Worm (Caenorhabditis elegans): ENCODE measurements around the gene ehs-1.

ehs-1 gene

DNA sequence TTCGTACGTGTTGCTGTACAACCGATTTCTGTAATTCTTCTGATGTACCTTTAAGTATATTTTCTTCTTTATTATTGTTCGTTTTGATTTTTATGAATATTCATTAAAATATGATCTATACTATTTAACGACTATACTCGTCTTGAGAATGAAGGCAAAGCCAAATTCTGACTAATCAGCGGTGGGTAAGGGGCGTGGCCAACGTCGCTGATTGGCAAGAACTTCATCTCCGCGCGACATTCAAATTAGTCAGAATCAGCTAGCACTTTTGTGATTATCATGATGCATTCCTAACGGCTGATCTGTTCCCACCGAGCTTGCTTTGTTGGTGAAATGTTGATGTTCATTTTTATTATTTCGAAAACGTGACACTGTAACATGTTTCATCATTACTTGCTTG, 46.4 kb downstream of the ehs-1 start:
- TF ChIP-seq lsy-2 (tag; optimal IDR thresholded peaks at IDR 0.05) (no peak), unc-120 (tag; optimal IDR thresholded peaks at IDR 0.05; ENCODE audit: poor library complexity, severe bottlenecking) (no peak), lin-13 (tag; optimal IDR thresholded peaks at IDR 0.05) (no peak), drap-1 (GFP tag; optimal IDR thresholded peaks at IDR 0.05) (no peak), sem-2 (GFP tag; optimal IDR thresholded peaks at IDR 0.05) (no peak), mls-2 (tag; optimal IDR thresholded peaks at IDR 0.05) (no peak), mab-5 (tag; optimal IDR thresholded peaks at IDR 0.05) (no peak), nhr-237 (tag; optimal IDR thresholded peaks at IDR 0.05) (no peak), sptf-1 (tag; optimal IDR thresholded peaks at IDR 0.05) (no peak), lin-32 (GFP tag; optimal IDR thresholded peaks at IDR 0.05) (no peak), zip-8 (tag; optimal IDR thresholded peaks at IDR 0.05) (no peak), nhr-2 (tag; optimal IDR thresholded peaks at IDR 0.05) (no peak)

DNA sequence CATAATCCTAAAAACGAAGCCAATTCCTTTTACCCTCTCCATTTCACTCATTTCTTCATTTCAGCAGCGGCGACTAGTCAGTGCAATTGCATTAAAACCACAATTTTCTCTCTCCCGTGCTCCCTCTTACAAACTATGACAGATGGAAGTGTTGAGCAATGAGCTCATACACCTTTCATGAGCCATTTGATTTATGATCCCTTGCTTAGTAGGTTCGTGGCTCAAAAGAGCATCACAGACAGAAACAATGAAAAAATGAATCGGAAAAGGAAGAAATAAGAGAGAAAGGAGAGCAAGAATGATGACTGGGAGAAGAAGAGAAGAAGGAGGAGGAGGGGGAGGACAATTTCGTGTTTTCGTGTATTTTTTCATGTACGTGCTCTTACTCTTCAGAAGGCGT, 51.0 kb downstream of the ehs-1 start:
- TF ChIP-seq nhr-76 (tag; optimal IDR thresholded peaks at IDR 0.05), result no peak
- no peak for TF ChIP-seq nhr-237 (tag; optimal IDR thresholded peaks at IDR 0.05)
- peak; percentile 36 for TF ChIP-seq ces-1 (GFP tag; optimal IDR thresholded peaks at IDR 0.05)
- no peak for TF ChIP-seq sptf-1 (tag; optimal IDR thresholded peaks at IDR 0.05)

DNA sequence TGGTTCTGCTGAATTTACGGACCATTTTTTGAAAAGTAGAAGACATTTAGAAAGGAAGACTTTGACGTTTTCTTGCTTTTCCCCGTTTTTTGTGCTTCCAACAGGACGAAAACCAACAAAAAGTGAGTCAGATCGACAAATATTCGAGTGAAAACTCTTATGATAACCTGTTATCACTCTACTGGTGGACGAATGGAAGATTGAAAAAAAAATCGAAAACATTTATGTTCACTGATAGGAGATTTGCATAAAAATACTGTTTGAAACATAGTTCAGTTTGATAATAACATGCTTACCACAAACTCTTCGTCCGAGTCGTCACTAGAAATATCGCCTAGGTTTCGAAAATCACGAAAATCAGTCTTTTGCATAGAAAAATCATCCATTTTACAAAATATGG, 51.9 kb downstream of the ehs-1 start:
- TF ChIP-seq ham-2 (GFP tag; optimal IDR thresholded peaks at IDR 0.05) (no peak), nhr-2 (tag; optimal IDR thresholded peaks at IDR 0.05) (no peak), nhr-237 (tag; optimal IDR thresholded peaks at IDR 0.05) (no peak), ceh-39 (tag; optimal IDR thresholded peaks at IDR 0.05) (no peak), unc-120 (tag; optimal IDR thresholded peaks at IDR 0.05; ENCODE audit: poor library complexity, severe bottlenecking) (no peak), ces-1 (GFP tag; optimal IDR thresholded peaks at IDR 0.05) (no peak), unc-62 (GFP tag; optimal IDR thresholded peaks at IDR 0.05) (no peak)

Measured in whole organism, mixed stage, embryonic.